Fruit fly (Drosophila melanogaster) whole organism, adult: ENCODE data around the gene CycK.

Experiments
- CG11617 ChIP-seq: fragments of 200-800 bp; sonication (Bioruptor generic); optimal IDR thresholded peaks from 2 replicates; lab custom pipeline; 2017; ENCODE audit warnings: mild to moderate bottlenecking, missing biosample characterization, missing genetic modification reagents, missing genetic modification characterization
- CG12768 ChIP-seq: fragments of 200-800 bp; sonication (Bioruptor generic); optimal IDR thresholded peaks from 2 replicates; lab custom pipeline; 2017; ENCODE audit warnings: missing biosample characterization, missing genetic modification characterization, mild to moderate bottlenecking, moderate library complexity, missing genetic modification reagents
- CG14711 ChIP-seq: fragments of 200-800 bp; sonication (Bioruptor generic); optimal IDR thresholded peaks from 2 replicates; lab custom pipeline; 2018; ENCODE audit warnings: missing biosample characterization, mild to moderate bottlenecking, missing genetic modification characterization, moderate library complexity
- CG1620 ChIP-seq: fragments of 200-800 bp; sonication (Bioruptor generic); optimal IDR thresholded peaks from 2 replicates; lab custom pipeline; 2016; ENCODE audit warnings: missing biosample characterization, missing genetic modification characterization
- CG33017 ChIP-seq: fragments of 200-800 bp; sonication (Bioruptor generic); optimal IDR thresholded peaks from 2 replicates; lab custom pipeline; 2018; ENCODE audit warnings: missing biosample characterization, mild to moderate bottlenecking, missing genetic modification characterization, moderate library complexity
- CG5204 ChIP-seq: fragments of 200-800 bp; sonication (Bioruptor generic); optimal IDR thresholded peaks from 2 replicates; lab custom pipeline; 2016; ENCODE audit warnings: missing biosample characterization, missing genetic modification characterization
- CG7045 ChIP-seq: fragments of 200-800 bp; sonication (Bioruptor generic); optimal IDR thresholded peaks from 2 replicates; lab custom pipeline; 2017; ENCODE audit warnings: missing biosample characterization, mild to moderate bottlenecking, missing genetic modification characterization
- CG7101 ChIP-seq: fragments of 200-800 bp; sonication (Bioruptor generic); optimal IDR thresholded peaks from 2 replicates; lab custom pipeline; 2018; ENCODE audit warnings: missing biosample characterization, mild to moderate bottlenecking, missing genetic modification characterization, moderate library complexity
- Clk ChIP-seq: fragments of 200-800 bp; sonication (Bioruptor generic); optimal IDR thresholded peaks from 2 replicates; lab custom pipeline; 2017; ENCODE audit warnings: missing biosample characterization, missing genetic modification characterization
- Crg-1 ChIP-seq: fragments of 200-800 bp; sonication (Bioruptor generic); optimal IDR thresholded peaks from 2 replicates; lab custom pipeline; 2016; ENCODE audit warnings: missing biosample characterization, missing genetic modification characterization
- Hr96 ChIP-seq: fragments of 200-800 bp; sonication (Bioruptor generic); optimal IDR thresholded peaks from 2 replicates; lab custom pipeline; 2016; ENCODE audit warnings: missing biosample characterization, missing genetic modification characterization
- Mnt ChIP-seq: fragments of 200-800 bp; sonication (Bioruptor generic); optimal IDR thresholded peaks from 2 replicates; lab custom pipeline; 2016; ENCODE audit warnings: missing biosample characterization, mild to moderate bottlenecking, missing genetic modification characterization
- bab1 ChIP-seq: fragments of 200-800 bp; sonication (Bioruptor generic); optimal IDR thresholded peaks from 3 replicates; lab custom pipeline; 2019; ENCODE audit warnings: missing biosample characterization, mild to moderate bottlenecking, missing genetic modification characterization, moderate library complexity
- cic ChIP-seq: fragments of 200-800 bp; sonication (Bioruptor generic); optimal IDR thresholded peaks from 2 replicates; lab custom pipeline; 2017; ENCODE audit warnings: missing biosample characterization, mild to moderate bottlenecking, missing genetic modification characterization, moderate library complexity
- cnc ChIP-seq, 2 experiments: fragments of >200 bp; optimal IDR thresholded peaks; 2 replicates each; lab custom pipeline; 2017
- kay ChIP-seq: fragments of 200-800 bp; sonication (Bioruptor generic); peaks from one replicate; lab custom pipeline; 2016; ENCODE audit warnings: missing biosample characterization, missing genetic modification characterization, borderline replicate concordance
- ovo ChIP-seq: fragments of 200-800 bp; sonication (Bioruptor generic); optimal IDR thresholded peaks from 2 replicates; lab custom pipeline; 2016; ENCODE audit warnings: missing biosample characterization, missing genetic modification characterization
- pad ChIP-seq: fragments of 200-800 bp; sonication (Bioruptor generic); optimal IDR thresholded peaks from 3 replicates; lab custom pipeline; 2017; ENCODE audit warnings: missing biosample characterization, missing genetic modification characterization, mild to moderate bottlenecking, moderate library complexity, missing genetic modification reagents
- tj ChIP-seq: fragments of 200-800 bp; sonication (Bioruptor generic); optimal IDR thresholded peaks from 3 replicates; lab custom pipeline; 2017; ENCODE audit warnings: missing biosample characterization, mild to moderate bottlenecking, missing genetic modification characterization, moderate library complexity
- toe ChIP-seq: fragments of 200-800 bp; sonication (Bioruptor generic); optimal IDR thresholded peaks from 2 replicates; lab custom pipeline; 2016; ENCODE audit warnings: missing biosample characterization, missing genetic modification characterization

The CycK gene

dm6 chr2L:22129581-22130300, at the start of gene CycK:
Gene CycK, minus strand, starts transcription at chr2L:22130142.
- peak; percentile 7 for TF ChIP-seq CG7045 (GFP tag; lab: Kevin White, UChicago)
- TF ChIP-seq Mnt, result peak; percentile 57
- peak; percentile 31 for TF ChIP-seq toe (GFP tag; lab: Kevin White, UChicago)
- TF ChIP-seq CG5204 (GFP tag; lab: Kevin White, UChicago), result peak; percentile 47
- TF ChIP-seq Clk (GFP tag; lab: Kevin White, UChicago), result no peak
- peak; percentile 9 for TF ChIP-seq CG7101 (tag; lab: Kevin White, UChicago)
- peak; percentile 34 for TF ChIP-seq Hr96
- no peak for TF ChIP-seq tj (GFP tag; lab: Kevin White, UChicago)
- TF ChIP-seq CG11617, result no peak
- TF ChIP-seq CG1620 (GFP tag; lab: Kevin White, UChicago), result peak; percentile 1

dm6 chr2L:22176398-22176797, 46.5 kb upstream of the CycK start:
- TF ChIP-seq CG33017 (no peak), Clk (GFP tag; lab: Kevin White, UChicago) (no peak), CG5204 (GFP tag; lab: Kevin White, UChicago) (no peak), pad (GFP tag; lab: Kevin White, UChicago) (no peak), Crg-1 (GFP tag; lab: Kevin White, UChicago) (no peak), toe (GFP tag; lab: Kevin White, UChicago) (no peak), ovo (GFP tag; lab: Kevin White, UChicago) (no peak), CG7101 (tag; lab: Kevin White, UChicago) (no peak), bab1 (GFP tag; lab: Kevin White, UChicago) (no peak), CG12768 (GFP tag; lab: Kevin White, UChicago) (no peak), cic (GFP tag; lab: Kevin White, UChicago) (no peak), kay (GFP tag; lab: Kevin White, UChicago) (no peak), Mnt (no peak), Hr96 (no peak), tj (GFP tag; lab: Kevin White, UChicago) (no peak), cnc (optimal IDR thresholded peaks at IDR 0.05; lab: Kevin White, UChicago) (no peak), CG14711 (tag; lab: Kevin White, UChicago) (no peak), CG7045 (GFP tag; lab: Kevin White, UChicago) (no peak), CG11617 (no peak)

- TF ChIP-seq Crg-1 (GFP tag; lab: Kevin White, UChicago), result no peak
- TF ChIP-seq bab1 (GFP tag; lab: Kevin White, UChicago), result no peak
- peak; percentile 38 for TF ChIP-seq kay (GFP tag; lab: Kevin White, UChicago)
- TF ChIP-seq tj (GFP tag; lab: Kevin White, UChicago), result no peak
- no peak for TF ChIP-seq toe (GFP tag; lab: Kevin White, UChicago)
- no peak for TF ChIP-seq CG12768 (GFP tag; lab: Kevin White, UChicago)
Observed at dm6 chr2L:22175101-22175500, 45.2 kb upstream of the CycK start, which contains the start of gene CG3635. Gene CG3635, plus strand, starts transcription at chr2L:22175415.

dm6 chr2L:22169044-22169515, 39.1 kb upstream of the CycK start, which contains the start of gene Clamp:
Gene Clamp, minus strand, starts transcription at chr2L:22169143.
- TF ChIP-seq Crg-1 (GFP tag; lab: Kevin White, UChicago) (no peak), CG14711 (tag; lab: Kevin White, UChicago) (peak; percentile 9), kay (GFP tag; lab: Kevin White, UChicago) (peak; percentile 82)

- TF ChIP-seq CG12768 (GFP tag; lab: Kevin White, UChicago) (peak; percentile 39), pad (GFP tag; lab: Kevin White, UChicago) (peak; percentile 57), ovo (GFP tag; lab: Kevin White, UChicago) (peak; percentile 21), kay (GFP tag; lab: Kevin White, UChicago) (no peak), CG33017 (no peak), toe (GFP tag; lab: Kevin White, UChicago) (peak; percentile 33), Crg-1 (GFP tag; lab: Kevin White, UChicago) (peak; percentile 55), CG7045 (GFP tag; lab: Kevin White, UChicago) (peak; percentile 25), CG1620 (GFP tag; lab: Kevin White, UChicago) (peak; percentile 52), Hr96 (no peak), CG14711 (tag; lab: Kevin White, UChicago) (no peak), CG5204 (GFP tag; lab: Kevin White, UChicago) (peak; percentile 42), bab1 (GFP tag; lab: Kevin White, UChicago) (peak; percentile 20), CG11617 (peak; percentile 35), Clk (GFP tag; lab: Kevin White, UChicago) (no peak), cic (GFP tag; lab: Kevin White, UChicago) (peak; percentile 53), cnc (optimal IDR thresholded peaks at IDR 0.05; lab: Kevin White, UChicago) (no peak), CG7101 (tag; lab: Kevin White, UChicago) (peak; percentile 55), tj (GFP tag; lab: Kevin White, UChicago) (peak; percentile 30), Mnt (peak; percentile 62)
Observed at dm6 chr2L:22168559-22169027, 38.7 kb upstream of the CycK start.

dm6 chr2L:22163302-22163701, 33.4 kb upstream of the CycK start:
- TF ChIP-seq cnc (optimal IDR thresholded peaks at IDR 0.05; lab: Kevin White, UChicago) (no peak), Clk (GFP tag; lab: Kevin White, UChicago) (no peak), CG14711 (tag; lab: Kevin White, UChicago) (no peak), toe (GFP tag; lab: Kevin White, UChicago) (no peak), kay (GFP tag; lab: Kevin White, UChicago) (peak; percentile 70)
